Worm (Caenorhabditis elegans): ENCODE measurements around the gene msp-57.

- TF ChIP-seq nhr-12 (tag; optimal IDR thresholded peaks at IDR 0.05): no peak
- TF ChIP-seq ama-1 (optimal IDR thresholded peaks at IDR 0.05): no peak
- no peak for TF ChIP-seq egl-27 (tag; optimal IDR thresholded peaks at IDR 0.05)
- no peak for TF ChIP-seq lsy-2 (tag; optimal IDR thresholded peaks at IDR 0.05)
- TF ChIP-seq snpc-4 (tag; optimal IDR thresholded peaks at IDR 0.05): no peak
- TF ChIP-seq fos-1 (tag; optimal IDR thresholded peaks at IDR 0.05): no peak
- no peak for TF ChIP-seq zag-1 (tag; optimal IDR thresholded peaks at IDR 0.05)
These were observed 11.5 kb downstream of the msp-57 start for ce11 chrIV:5073836-5074235.

All from whole organism, L2 larva.